Fruit fly (Drosophila melanogaster): Measurements from ENCODE around the gene CG6770.

CG6770 gene

dm6 chr2L:12026458-12027431, 19.2 kb downstream of the CG6770 start (continued):
- TF ChIP-seq mirr (GFP tag; optimal IDR thresholded peaks at IDR 0.05) = peak; percentile 10
- no peak for TF ChIP-seq tll (GFP tag; optimal IDR thresholded peaks at IDR 0.05)
- TF ChIP-seq ERR (GFP tag; optimal IDR thresholded peaks at IDR 0.05) = no peak
- peak; percentile 43; the same call in 1 of the 2 replicates for TF ChIP-seq sisA (GFP tag; IDR thresholded peaks at IDR 0.05)
- TF ChIP-seq CG15011 (GFP tag; optimal IDR thresholded peaks at IDR 0.05) = no peak
- peak; percentile 60 for TF ChIP-seq bcd (GFP tag; optimal IDR thresholded peaks at IDR 0.05)
- TF ChIP-seq CG6765 (GFP tag; optimal IDR thresholded peaks at IDR 0.05) = peak; percentile 0
- TF ChIP-seq CG14014 (GFP tag; IDR thresholded peaks at IDR 0.05) = 0 out of 2 replicates have a peak, but pooled peaks have one; percentile 40
- TF ChIP-seq sens-2 (GFP tag; IDR thresholded peaks at IDR 0.05) = no peak
- TF ChIP-seq CG18764 (GFP tag; optimal IDR thresholded peaks at IDR 0.05) = no peak
- peak; percentile 66 for TF ChIP-seq phol (tag; optimal IDR thresholded peaks at IDR 0.05)
- no peak for TF ChIP-seq NK7.1 (GFP tag; optimal IDR thresholded peaks at IDR 0.05)
- TF ChIP-seq Asciz (GFP tag; optimal IDR thresholded peaks at IDR 0.05) = peak; percentile 3
- no peak for TF ChIP-seq Dll (GFP tag; IDR thresholded peaks at IDR 0.05; ENCODE audit: partially characterized antibody)
- TF ChIP-seq lmd (GFP tag; IDR thresholded peaks at IDR 0.05) = peak; percentile 62
- no peak for TF ChIP-seq CG12219 (GFP tag; optimal IDR thresholded peaks at IDR 0.05)
- peak; percentile 34 for TF ChIP-seq CG4328 (GFP tag; optimal IDR thresholded peaks at IDR 0.05)
- TF ChIP-seq HHEX (GFP tag; optimal IDR thresholded peaks at IDR 0.05) = peak; percentile 60
- TF ChIP-seq ase (GFP tag; IDR thresholded peaks at IDR 0.05) = peak; percentile 29; the same call in 1 of the 3 replicates
- TF ChIP-seq dysf (GFP tag; IDR thresholded peaks at IDR 0.05) = peak; percentile 65
- TF ChIP-seq Ets97D (GFP tag; optimal IDR thresholded peaks at IDR 0.05) = no peak
- TF ChIP-seq eyg (GFP tag; optimal IDR thresholded peaks at IDR 0.05) = no peak
- peak; percentile 4 for TF ChIP-seq fd3F (GFP tag; optimal IDR thresholded peaks at IDR 0.05)
- TF ChIP-seq CG9797 (GFP tag; optimal IDR thresholded peaks at IDR 0.05) = no peak
- TF ChIP-seq z (GFP tag; IDR thresholded peaks at IDR 0.05) = no peak
- TF ChIP-seq zfh2 (GFP tag; optimal IDR thresholded peaks at IDR 0.05) = no peak
- TF ChIP-seq CG1024 (GFP tag; IDR thresholded peaks at IDR 0.05) = no peak; the same call in 1 of the 2 replicates
- peak; percentile 63 for TF ChIP-seq Blimp-1 (GFP tag; optimal IDR thresholded peaks at IDR 0.05)
- peak; percentile 31 for TF ChIP-seq trh (GFP tag; optimal IDR thresholded peaks at IDR 0.05)
- no peak for TF ChIP-seq al (GFP tag; IDR thresholded peaks at IDR 0.05)
- TF ChIP-seq tx (GFP tag; optimal IDR thresholded peaks at IDR 0.05) = peak; percentile 11
- TF ChIP-seq CG12659 (GFP tag; optimal IDR thresholded peaks at IDR 0.05) = peak; percentile 68
- no peak for TF ChIP-seq CG10274 (GFP tag; optimal IDR thresholded peaks at IDR 0.05)
- TF ChIP-seq nerfin-1 (tag; optimal IDR thresholded peaks at IDR 0.05) = peak; percentile 3
- TF ChIP-seq Sry-β (GFP tag; optimal IDR thresholded peaks at IDR 0.05) = peak; percentile 8
- no peak for TF ChIP-seq Hey (tag; optimal IDR thresholded peaks at IDR 0.05)
- no peak for TF ChIP-seq eve (GFP tag; optimal IDR thresholded peaks at IDR 0.05)
- no peak for TF ChIP-seq CG8765 (GFP tag; IDR thresholded peaks at IDR 0.05)
- TF ChIP-seq Doc2 (GFP tag; IDR thresholded peaks at IDR 0.05) = no peak
- TF ChIP-seq Taf1 (GFP tag; IDR thresholded peaks at IDR 0.05) = peak; percentile 29; the same call in 1 of the 2 replicates
- peak; percentile 89 for TF ChIP-seq CG17361 (GFP tag; IDR thresholded peaks at IDR 0.05)
- TF ChIP-seq inv (GFP tag; IDR thresholded peaks at IDR 0.05; ENCODE audit: partially characterized antibody) = no peak
- TF ChIP-seq Optix (GFP tag; IDR thresholded peaks at IDR 0.05) = peak; percentile 32; the same call in 1 of the 3 replicates
- TF ChIP-seq Sox100B (GFP tag; optimal IDR thresholded peaks at IDR 0.05) = peak; percentile 78
- no peak for TF ChIP-seq repo (GFP tag; optimal IDR thresholded peaks at IDR 0.05)
- TF ChIP-seq en (GFP tag; optimal IDR thresholded peaks at IDR 0.05) = no peak
- peak; percentile 41 for TF ChIP-seq zf30C (GFP tag; optimal IDR thresholded peaks at IDR 0.05)
- no peak for TF ChIP-seq CrebB (tag; optimal IDR thresholded peaks at IDR 0.05)
